Worm (Caenorhabditis elegans) whole organism, L4 larva: ENCODE results near the gene C18D11.1.

Experiments used
- ZK546.5 ChIP-seq, 2 experiments: sonication (generic microtip); optimal IDR thresholded peaks; 2 replicates each; lab custom pipeline; 2017; ENCODE audit warnings: missing biosample characterization in 2 of 2, missing genetic modification characterization in 2 of 2
- aly-2 ChIP-seq: sonication (generic microtip); optimal IDR thresholded peaks from 2 replicates; lab custom pipeline; 2018; ENCODE audit warnings: missing biosample characterization, missing genetic modification characterization
- ama-1 ChIP-seq: fragments of 150-350 bp; optimal IDR thresholded peaks from 2 replicates; lab custom pipeline; 2014; ENCODE audit warnings: inconsistent platforms, mixed read lengths
- duxl-1 ChIP-seq: sonication (generic microtip); optimal IDR thresholded peaks from 2 replicates; lab custom pipeline; 2016; ENCODE audit warnings: mild to moderate bottlenecking, missing genetic modification characterization, moderate library complexity, missing compliant biosample characterization; ENCODE audit not compliant: poor library complexity
- lin-15B ChIP-seq: fragments of 150-350 bp; sonication (generic microtip); optimal IDR thresholded peaks from 3 replicates; lab custom pipeline; 2014; ENCODE audit warnings: missing biosample characterization, missing genetic modification characterization
- lsy-2 ChIP-seq, 2 experiments: fragments of 150-350 bp in 1 of 2; sonication (generic microtip) in 1 of 2; optimal IDR thresholded peaks; 2 replicates each; lab custom pipeline; 2014 to 2017; ENCODE audit warnings: missing biosample characterization in 2 of 2, missing genetic modification characterization in 2 of 2
- nhr-237 ChIP-seq: sonication (generic microtip); optimal IDR thresholded peaks from 2 replicates; lab custom pipeline; 2017; ENCODE audit warnings: missing biosample characterization, missing genetic modification characterization
- nhr-77 ChIP-seq: fragments of 150-350 bp; optimal IDR thresholded peaks from 2 replicates; lab custom pipeline; 2014; ENCODE audit warnings: missing biosample characterization, missing genetic modification characterization
- spr-3 ChIP-seq: fragments of 200-800 bp; sonication (Bioruptor generic); optimal IDR thresholded peaks from 2 replicates; lab custom pipeline; 2018; ENCODE audit warnings: mild to moderate bottlenecking, missing genetic modification characterization, missing compliant biosample characterization
- tag-97 ChIP-seq: fragments of 200-800 bp; sonication (Bioruptor generic); IDR thresholded peaks from 2 replicates; pipeline ENCODE4 v1.3.6; 2022; ENCODE audit warnings: missing genetic modification characterization, missing compliant biosample characterization

DNA sequence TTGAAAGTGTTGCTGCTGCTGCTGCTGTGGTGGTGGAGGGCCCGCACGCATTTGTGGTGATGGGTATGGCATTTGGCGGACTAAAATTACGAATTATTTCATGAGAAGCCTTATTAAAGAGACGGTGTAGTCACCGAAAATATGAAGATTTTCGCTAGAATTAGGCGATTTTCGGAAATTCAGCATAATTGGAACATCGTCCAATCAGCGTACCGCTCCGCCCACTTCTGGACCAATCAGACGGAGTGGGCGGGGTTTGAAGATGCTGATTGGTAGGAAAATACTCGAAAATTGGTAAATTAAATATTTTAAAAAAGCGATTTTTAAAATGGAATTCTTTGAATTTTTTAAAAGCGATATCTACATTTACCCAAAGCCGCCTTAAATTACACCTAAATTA, 49.8 kb downstream of the C18D11.1 start:
- TF ChIP-seq ama-1 (lab: Kevin White, UChicago) = no peak
- TF ChIP-seq lin-15B = no peak
- TF ChIP-seq tag-97 (GFP tag; lab: Robert Waterston, UW) = no peak
- TF ChIP-seq ZK546.5 (tag; optimal IDR thresholded peaks at IDR 0.05; lab: Kevin White, UChicago) = no peak
- TF ChIP-seq duxl-1 (tag; lab: Kevin White, UChicago) = no peak
- no peak for TF ChIP-seq aly-2 (tag; lab: Kevin White, UChicago)
- TF ChIP-seq nhr-237 (tag; lab: Kevin White, UChicago) = no peak
- TF ChIP-seq spr-3 (GFP tag; lab: Kevin White, UChicago) = no peak
- no peak for TF ChIP-seq nhr-77 (tag; lab: Kevin White, UChicago)
- no peak for TF ChIP-seq lsy-2 (tag; optimal IDR thresholded peaks at IDR 0.05; lab: Kevin White, UChicago)
